Fruit fly (Drosophila melanogaster) whole organism, prepupa: ENCODE results near the gene CG46313.

Experiments
- Blimp-1 ChIP-seq: fragments of 200-800 bp; sonication (Bioruptor generic); optimal IDR thresholded peaks from 3 replicates; lab custom pipeline; 2017; ENCODE audit warnings: missing biosample characterization, missing genetic modification characterization, mild to moderate bottlenecking, moderate library complexity, missing genetic modification reagents
- CG10631 ChIP-seq: fragments of 200-800 bp; sonication (Bioruptor generic); optimal IDR thresholded peaks from 2 replicates; lab custom pipeline; 2016; ENCODE audit warnings: missing biosample characterization, missing genetic modification characterization
- CG11294 ChIP-seq: fragments of 200-800 bp; sonication (Bioruptor generic); IDR thresholded peaks from 2 replicates; pipeline ENCODE4 v1.3.6; 2022; ENCODE audit warnings: missing biosample characterization, missing genetic modification characterization
- CG11762 ChIP-seq: fragments of 200-800 bp; sonication (Bioruptor generic); optimal IDR thresholded peaks from 3 replicates; lab custom pipeline; 2016; ENCODE audit warnings: missing biosample characterization, missing genetic modification characterization; ENCODE audit not compliant: insufficient read depth
- CG11902 ChIP-seq: fragments of 200-800 bp; sonication (Bioruptor generic); optimal IDR thresholded peaks from 3 replicates; lab custom pipeline; 2016; ENCODE audit warnings: missing biosample characterization, missing genetic modification characterization
- CG16779 ChIP-seq: fragments of 200-800 bp; sonication (Bioruptor generic); optimal IDR thresholded peaks from 3 replicates; lab custom pipeline; 2017; ENCODE audit warnings: missing biosample characterization, mild to moderate bottlenecking, missing genetic modification characterization
- CG3032 ChIP-seq: fragments of 200-800 bp; optimal IDR thresholded peaks from 2 replicates; lab custom pipeline; 2019; ENCODE audit warnings: missing biosample characterization, mild to moderate bottlenecking, missing genetic modification characterization, moderate library complexity
- CG31627 ChIP-seq: fragments of 200-800 bp; sonication (Bioruptor generic); optimal IDR thresholded peaks from 3 replicates; lab custom pipeline; 2016; ENCODE audit warnings: missing biosample characterization, missing genetic modification characterization
- CG32006 ChIP-seq: fragments of 200-800 bp; sonication (Bioruptor generic); optimal IDR thresholded peaks from 3 replicates; lab custom pipeline; 2017; ENCODE audit warnings: missing biosample characterization, mild to moderate bottlenecking, missing genetic modification characterization
- CG34406 ChIP-seq: fragments of 200-800 bp; sonication (Bioruptor generic); optimal IDR thresholded peaks from 3 replicates; lab custom pipeline; 2016; ENCODE audit warnings: missing biosample characterization, missing genetic modification characterization
- CG3919 ChIP-seq: fragments of 200-800 bp; sonication (Bioruptor generic); optimal IDR thresholded peaks from 3 replicates; lab custom pipeline; 2016; ENCODE audit warnings: missing biosample characterization, missing genetic modification characterization
- CG4318 ChIP-seq: fragments of 200-800 bp; sonication (Bioruptor generic); optimal IDR thresholded peaks from 3 replicates; lab custom pipeline; 2017; ENCODE audit warnings: missing biosample characterization, mild to moderate bottlenecking, missing genetic modification characterization
- CG6163 ChIP-seq: fragments of 200-800 bp; sonication (Bioruptor generic); IDR thresholded peaks from 3 replicates; pipeline ENCODE4 v1.3.6; 2022; ENCODE audit warnings: missing biosample characterization, missing genetic modification characterization
- CG6792 ChIP-seq: fragments of 200-800 bp; sonication (Bioruptor generic); optimal IDR thresholded peaks from 3 replicates; lab custom pipeline; 2016; ENCODE audit warnings: missing biosample characterization, missing genetic modification characterization
- CG6808 ChIP-seq: fragments of 200-800 bp; sonication (Bioruptor generic); optimal IDR thresholded peaks from 3 replicates; lab custom pipeline; 2017; ENCODE audit warnings: missing biosample characterization, missing genetic modification characterization, mild to moderate bottlenecking, moderate library complexity, missing genetic modification reagents
- CG6854 ChIP-seq: fragments of 200-800 bp; sonication (Bioruptor generic); optimal IDR thresholded peaks from 2 replicates; lab custom pipeline; 2017; ENCODE audit warnings: missing biosample characterization, mild to moderate bottlenecking, missing genetic modification characterization
- CG8119 ChIP-seq: fragments of 200-800 bp; sonication (Bioruptor generic); IDR thresholded peaks from 3 replicates; pipeline ENCODE4 v1.3.6; 2022; ENCODE audit warnings: missing biosample characterization, missing genetic modification characterization
- CG9139 ChIP-seq: fragments of 200-800 bp; sonication (Bioruptor generic); optimal IDR thresholded peaks from 3 replicates; lab custom pipeline; 2017; ENCODE audit warnings: missing biosample characterization, mild to moderate bottlenecking, missing genetic modification characterization
- Eip75B ChIP-seq: fragments of 200-800 bp; sonication (Bioruptor generic); optimal IDR thresholded peaks from 3 replicates; lab custom pipeline; 2016; ENCODE audit warnings: missing biosample characterization, missing genetic modification characterization
- Eip78C ChIP-seq: fragments of 200-800 bp; sonication (Bioruptor generic); peaks from one replicate; lab custom pipeline; 2016; ENCODE audit warnings: missing biosample characterization, missing genetic modification characterization
- Ets21C ChIP-seq: fragments of 200-800 bp; sonication (Bioruptor generic); optimal IDR thresholded peaks from 3 replicates; lab custom pipeline; 2016; ENCODE audit warnings: missing biosample characterization, missing genetic modification characterization
- Ets96B ChIP-seq: fragments of 200-800 bp; optimal IDR thresholded peaks from 2 replicates; lab custom pipeline; 2019; ENCODE audit warnings: missing biosample characterization, mild to moderate bottlenecking, missing genetic modification characterization, moderate library complexity
- Hr38 ChIP-seq: sonication (Bioruptor generic); optimal IDR thresholded peaks from 2 replicates; lab custom pipeline; 2016; ENCODE audit warnings: missing biosample characterization, missing genetic modification characterization
- Hr39 ChIP-seq: fragments of 200-800 bp; sonication (Bioruptor generic); optimal IDR thresholded peaks from 2 replicates; lab custom pipeline; 2016; ENCODE audit warnings: missing biosample characterization, missing genetic modification characterization
- Lpt ChIP-seq: fragments of 200-800 bp; sonication (Bioruptor generic); optimal IDR thresholded peaks from 3 replicates; lab custom pipeline; 2016; ENCODE audit warnings: missing biosample characterization, missing genetic modification characterization
- Met ChIP-seq: fragments of 200-800 bp; sonication (Bioruptor generic); optimal IDR thresholded peaks from 3 replicates; lab custom pipeline; 2016; ENCODE audit warnings: missing biosample characterization, missing genetic modification characterization
- OdsH ChIP-seq: fragments of 200-800 bp; sonication (Bioruptor generic); optimal IDR thresholded peaks from 3 replicates; lab custom pipeline; 2016; ENCODE audit warnings: missing biosample characterization, missing genetic modification characterization
- Smox ChIP-seq: fragments of 200-800 bp; sonication (Bioruptor generic); optimal IDR thresholded peaks from 3 replicates; lab custom pipeline; 2016; ENCODE audit warnings: missing biosample characterization, missing genetic modification characterization
- Sox14 ChIP-seq: fragments of 200-800 bp; sonication (Bioruptor generic); optimal IDR thresholded peaks from 3 replicates; lab custom pipeline; 2016; ENCODE audit warnings: missing biosample characterization, missing genetic modification characterization
- achi ChIP-seq: fragments of 200-800 bp; sonication (Bioruptor generic); optimal IDR thresholded peaks from 3 replicates; lab custom pipeline; 2016; ENCODE audit warnings: missing biosample characterization, missing genetic modification characterization
- acj6 ChIP-seq: fragments of 200-800 bp; sonication (Bioruptor generic); optimal IDR thresholded peaks from 3 replicates; lab custom pipeline; 2016; ENCODE audit warnings: missing biosample characterization, missing genetic modification characterization
- dac ChIP-seq: fragments of 200-800 bp; sonication (Bioruptor generic); optimal IDR thresholded peaks from 2 replicates; lab custom pipeline; 2017; ENCODE audit warnings: missing biosample characterization, mild to moderate bottlenecking, missing genetic modification characterization
- dsx ChIP-seq: fragments of 200-800 bp; optimal IDR thresholded peaks from 3 replicates; lab custom pipeline; 2019; ENCODE audit warnings: missing biosample characterization, mild to moderate bottlenecking, missing genetic modification characterization, moderate library complexity; ENCODE audit not compliant: poor library complexity, severe bottlenecking
- eg ChIP-seq: fragments of 200-800 bp; sonication (Bioruptor generic); IDR thresholded peaks from 3 replicates; pipeline ENCODE4 v1.3.6; 2022; ENCODE audit warnings: missing biosample characterization, missing genetic modification characterization
- esn ChIP-seq: fragments of 200-800 bp; sonication (Bioruptor generic); optimal IDR thresholded peaks from 2 replicates; lab custom pipeline; 2016; ENCODE audit warnings: missing biosample characterization, mild to moderate bottlenecking, missing genetic modification characterization, moderate library complexity
- fd59A ChIP-seq: fragments of 200-800 bp; sonication (Bioruptor generic); optimal IDR thresholded peaks from 2 replicates; lab custom pipeline; 2017; ENCODE audit warnings: missing biosample characterization, mild to moderate bottlenecking, missing genetic modification characterization, missing genetic modification reagents
- fd85E ChIP-seq: fragments of 200-800 bp; sonication (Bioruptor generic); optimal IDR thresholded peaks from 3 replicates; lab custom pipeline; 2016; ENCODE audit warnings: missing biosample characterization, missing genetic modification characterization
- fkh ChIP-seq: fragments of 200-800 bp; sonication (Bioruptor generic); optimal IDR thresholded peaks from 3 replicates; lab custom pipeline; 2017; ENCODE audit warnings: missing biosample characterization, mild to moderate bottlenecking, missing genetic modification characterization, moderate library complexity
- net ChIP-seq: fragments of 200-800 bp; sonication (Bioruptor generic); optimal IDR thresholded peaks from 3 replicates; lab custom pipeline; 2016; ENCODE audit warnings: missing biosample characterization, missing genetic modification characterization
- salr ChIP-seq, 2 experiments: fragments of 200-800 bp; sonication (Bioruptor generic); optimal IDR thresholded peaks; 3 replicates each; lab custom pipeline; 2016 to 2018; ENCODE audit warnings: missing biosample characterization in 2 of 2, missing genetic modification characterization in 2 of 2, mild to moderate bottlenecking in 1 of 2
- spab ChIP-seq: fragments of 200-800 bp; sonication (Bioruptor generic); optimal IDR thresholded peaks from 2 replicates; lab custom pipeline; 2017; ENCODE audit warnings: missing biosample characterization, mild to moderate bottlenecking, missing genetic modification characterization, missing genetic modification reagents
- ss ChIP-seq, 2 experiments: fragments of 200-800 bp; sonication (Bioruptor generic); optimal IDR thresholded peaks; 2 replicates in 1 of 2; 3 replicates in 1 of 2; lab custom pipeline; 2017 to 2018; ENCODE audit warnings: mild to moderate bottlenecking in 2 of 2, missing biosample characterization in 2 of 2, missing genetic modification characterization in 2 of 2, moderate library complexity in 1 of 2
- svp ChIP-seq: fragments of 200-800 bp; sonication (Bioruptor generic); peaks from one replicate; lab custom pipeline; 2016; ENCODE audit warnings: missing biosample characterization, missing genetic modification characterization
- topi ChIP-seq: fragments of 200-800 bp; sonication (Bioruptor generic); optimal IDR thresholded peaks from 3 replicates; lab custom pipeline; 2016; ENCODE audit warnings: missing biosample characterization, missing genetic modification characterization
- vri ChIP-seq: fragments of 200-800 bp; sonication (Bioruptor generic); optimal IDR thresholded peaks from 3 replicates; lab custom pipeline; 2016; ENCODE audit warnings: missing biosample characterization, mild to moderate bottlenecking, missing genetic modification characterization

The CG46313 gene

DNA sequence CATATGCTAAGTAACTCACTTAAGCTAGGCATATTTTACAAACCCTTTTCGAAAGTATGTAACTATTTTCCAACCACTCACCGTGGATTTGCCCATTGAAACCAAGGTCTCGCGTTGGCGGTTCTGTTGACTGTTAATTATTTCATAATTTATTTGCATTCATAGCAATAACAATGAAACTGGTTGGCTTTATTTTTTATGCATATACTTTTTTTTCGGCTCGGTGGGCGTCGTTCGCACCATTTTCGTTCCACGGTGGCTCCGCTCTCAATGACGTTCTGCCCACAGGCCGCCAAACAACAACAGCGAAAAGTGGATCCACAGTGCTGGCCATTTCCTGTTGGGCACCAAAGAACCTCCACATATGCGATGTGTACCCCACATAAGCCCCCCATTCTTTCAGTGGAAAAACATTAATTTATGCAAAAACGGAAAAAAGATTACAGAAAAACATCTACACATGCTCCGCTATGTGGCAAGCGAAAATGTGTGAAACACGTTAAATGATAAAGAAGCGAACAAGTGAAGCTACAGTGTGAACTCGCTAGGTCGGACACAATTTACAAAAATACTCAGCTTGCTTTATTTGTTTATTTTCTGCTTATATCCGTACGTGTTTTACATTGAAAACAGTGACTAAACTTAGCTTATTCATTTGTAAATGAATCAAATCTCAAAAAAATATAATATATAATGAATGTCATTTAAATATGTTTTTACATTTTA lies 10.6 kb upstream of the CG46313 start (continued):
- peak; percentile 72 for TF ChIP-seq Eip78C (GFP tag; lab: Kevin White, UChicago)
- TF ChIP-seq CG4318 (GFP tag; lab: Kevin White, UChicago), result peak; percentile 15
- TF ChIP-seq achi (GFP tag; lab: Kevin White, UChicago), result peak; percentile 40
- TF ChIP-seq net (GFP tag; lab: Kevin White, UChicago), result no peak
- no peak for TF ChIP-seq spab (GFP tag; lab: Kevin White, UChicago)
- TF ChIP-seq Met (GFP tag; lab: Kevin White, UChicago), result no peak
- no peak for TF ChIP-seq fd59A (GFP tag; lab: Kevin White, UChicago)
- peak; percentile 27 for TF ChIP-seq dsx (GFP tag; lab: Kevin White, UChicago)
- peak; percentile 26 for TF ChIP-seq CG6792
- TF ChIP-seq Ets96B, result peak; percentile 1
- TF ChIP-seq acj6 (GFP tag; lab: Kevin White, UChicago), result peak; percentile 56
- TF ChIP-seq CG6163 (GFP tag; lab: Robert Waterston, UW), result peak; percentile 61; the same call in 1 of the 3 replicates
- TF ChIP-seq CG31627 (GFP tag; lab: Kevin White, UChicago), result peak; percentile 5
- no peak for TF ChIP-seq CG6808 (GFP tag; lab: Kevin White, UChicago)
- peak; percentile 42 for TF ChIP-seq CG32006 (GFP tag; lab: Kevin White, UChicago)
- no peak for TF ChIP-seq CG6854 (GFP tag; lab: Kevin White, UChicago)
- TF ChIP-seq eg (GFP tag; lab: Robert Waterston, UW), result peak; percentile 69
- peak; percentile 80 for TF ChIP-seq svp (GFP tag; lab: Kevin White, UChicago)
- TF ChIP-seq OdsH, result peak; percentile 59
- no peak for TF ChIP-seq CG16779

DNA sequence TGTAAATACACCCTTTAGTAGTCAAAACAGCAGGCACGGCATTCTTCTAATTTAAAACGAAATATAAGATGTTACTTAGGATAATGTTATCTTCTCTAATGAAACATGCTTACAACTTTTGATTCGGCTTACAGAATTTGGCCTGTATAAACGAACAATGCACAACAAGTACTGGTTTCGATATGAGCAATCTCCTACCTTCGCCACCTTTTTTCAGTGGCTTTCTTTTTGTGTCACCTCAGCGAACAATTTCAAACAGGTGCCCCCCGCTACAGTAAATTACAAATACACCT lies 10.1 kb upstream of the CG46313 start:
- TF ChIP-seq CG16779 (no peak), CG6854 (GFP tag; lab: Kevin White, UChicago) (no peak), CG8119 (GFP tag; lab: Robert Waterston, UW) (no peak), CG11762 (GFP tag; lab: Kevin White, UChicago) (no peak), CG6808 (GFP tag; lab: Kevin White, UChicago) (no peak), CG11902 (GFP tag; lab: Kevin White, UChicago) (no peak), Ets96B (no peak), topi (GFP tag; lab: Kevin White, UChicago) (no peak), Sox14 (GFP tag; lab: Kevin White, UChicago) (no peak), esn (GFP tag; lab: Kevin White, UChicago) (peak; percentile 25), Hr39 (GFP tag; lab: Kevin White, UChicago) (no peak), vri (GFP tag; lab: Kevin White, UChicago) (no peak), eg (GFP tag; lab: Robert Waterston, UW) (no peak), Hr38 (GFP tag; lab: Kevin White, UChicago) (no peak), fkh (no peak), CG31627 (GFP tag; lab: Kevin White, UChicago) (no peak), CG9139 (GFP tag; lab: Kevin White, UChicago) (no peak), Eip75B (GFP tag; lab: Kevin White, UChicago) (no peak), Smox (GFP tag; lab: Kevin White, UChicago) (no peak), svp (GFP tag; lab: Kevin White, UChicago) (peak; percentile 71), Met (GFP tag; lab: Kevin White, UChicago) (no peak), dac (GFP tag; lab: Kevin White, UChicago) (no peak), fd85E (GFP tag; lab: Kevin White, UChicago) (no peak), CG4318 (GFP tag; lab: Kevin White, UChicago) (no peak), ss (GFP tag; optimal IDR thresholded peaks at IDR 0.05; lab: Kevin White, UChicago) (no peak), CG3919 (GFP tag; lab: Kevin White, UChicago) (no peak), CG3032 (tag; lab: Kevin White, UChicago) (no peak), salr (GFP tag; optimal IDR thresholded peaks at IDR 0.05; lab: Kevin White, UChicago) (no peak), Lpt (GFP tag; lab: Kevin White, UChicago) (no peak), CG11294 (no peak), spab (GFP tag; lab: Kevin White, UChicago) (no peak), Blimp-1 (GFP tag; lab: Kevin White, UChicago) (no peak), CG10631 (GFP tag; lab: Kevin White, UChicago) (no peak), Ets21C (GFP tag; lab: Kevin White, UChicago) (no peak), CG34406 (GFP tag; lab: Kevin White, UChicago) (peak; percentile 21), CG32006 (GFP tag; lab: Kevin White, UChicago) (peak; percentile 26), acj6 (GFP tag; lab: Kevin White, UChicago) (peak; percentile 23)
